Worm (Caenorhabditis elegans): ENCODE data around the gene Y46D2A.2.

Y46D2A.2 gene

DNA sequence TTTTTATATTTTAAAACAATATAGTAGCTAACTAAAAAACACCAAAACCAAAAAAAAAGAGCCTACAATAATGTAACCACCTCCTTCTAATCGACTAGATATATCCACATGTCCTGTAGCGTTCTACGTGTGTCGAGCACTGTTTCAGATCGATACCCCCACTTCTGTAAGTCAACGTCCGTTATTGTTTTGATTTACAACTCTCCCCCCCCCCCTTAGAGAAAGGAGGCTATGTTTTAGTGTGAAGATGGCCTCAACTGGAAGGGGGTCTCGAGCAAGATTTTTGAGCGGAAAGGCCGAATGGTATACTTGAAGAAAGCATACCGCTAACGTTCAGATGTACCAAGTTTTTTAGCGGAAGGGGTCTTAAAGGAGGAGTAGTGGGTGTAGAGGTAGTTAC, 45.4 kb downstream of the Y46D2A.2 start, which contains the start of gene F02E11.4:
TSS of gene F02E11.4 (minus strand) at position 101 of the 400 bp plus-strand sequence.
- TF ChIP-seq sma-3 (GFP tag; optimal IDR thresholded peaks at IDR 0.05) (no peak), nhr-25 (tag; optimal IDR thresholded peaks at IDR 0.05) (no peak)

DNA sequence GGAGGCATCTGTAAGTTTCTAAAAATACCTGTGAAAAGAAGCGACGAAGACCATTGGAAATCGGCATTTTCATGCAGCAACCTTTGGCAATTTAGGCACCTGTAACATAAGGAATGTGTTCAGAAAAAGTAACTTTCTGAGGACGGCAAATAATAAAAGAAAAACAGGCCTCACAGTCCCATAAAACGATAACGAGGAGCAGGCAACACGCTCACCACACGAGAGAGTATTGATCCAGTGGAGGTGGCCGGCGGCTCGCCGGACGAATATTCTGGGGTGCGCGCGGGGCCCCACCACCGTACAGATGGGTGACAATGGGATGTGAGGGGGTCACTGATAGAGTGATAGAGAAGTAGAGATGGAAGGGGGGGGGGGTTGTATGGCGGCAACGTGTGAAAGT, 48.2 kb downstream of the Y46D2A.2 start, which contains the start of gene F02E11.3:
TSS of gene F02E11.3 (minus strand) at position 101 of the 400 bp plus-strand sequence.
- no peak for TF ChIP-seq sma-9 (GFP tag; optimal IDR thresholded peaks at IDR 0.05)
- TF ChIP-seq sma-9 (tag; optimal IDR thresholded peaks at IDR 0.05) = no peak
- TF ChIP-seq fos-1 (tag; optimal IDR thresholded peaks at IDR 0.05) = no peak
- TF ChIP-seq ceh-16 (tag; optimal IDR thresholded peaks at IDR 0.05) = no peak
- no peak for TF ChIP-seq snpc-4 (tag; optimal IDR thresholded peaks at IDR 0.05)
- no peak for TF ChIP-seq lin-11 (tag; optimal IDR thresholded peaks at IDR 0.05)
- TF ChIP-seq nhr-237 (tag; optimal IDR thresholded peaks at IDR 0.05) = no peak
- no peak for TF ChIP-seq nhr-129 (tag; optimal IDR thresholded peaks at IDR 0.05)
- TF ChIP-seq C34F6.9 (tag; optimal IDR thresholded peaks at IDR 0.05) = no peak
- no peak for TF ChIP-seq ztf-11 (tag; optimal IDR thresholded peaks at IDR 0.05)
- TF ChIP-seq ZK546.5 (tag; optimal IDR thresholded peaks at IDR 0.05) = no peak
- no peak for TF ChIP-seq dmd-4 (tag; optimal IDR thresholded peaks at IDR 0.05)
- TF ChIP-seq lin-39 (tag; optimal IDR thresholded peaks at IDR 0.05) = no peak
- TF ChIP-seq lsy-2 (tag; optimal IDR thresholded peaks at IDR 0.05) = no peak
- no peak for TF ChIP-seq nhr-25 (tag; optimal IDR thresholded peaks at IDR 0.05)
- no peak for TF ChIP-seq blmp-1 (tag; optimal IDR thresholded peaks at IDR 0.05; ENCODE audit: insufficient read depth)
